Fruit fly (Drosophila melanogaster): ENCODE data around the gene CG7557.

The CG7557 gene

DNA sequence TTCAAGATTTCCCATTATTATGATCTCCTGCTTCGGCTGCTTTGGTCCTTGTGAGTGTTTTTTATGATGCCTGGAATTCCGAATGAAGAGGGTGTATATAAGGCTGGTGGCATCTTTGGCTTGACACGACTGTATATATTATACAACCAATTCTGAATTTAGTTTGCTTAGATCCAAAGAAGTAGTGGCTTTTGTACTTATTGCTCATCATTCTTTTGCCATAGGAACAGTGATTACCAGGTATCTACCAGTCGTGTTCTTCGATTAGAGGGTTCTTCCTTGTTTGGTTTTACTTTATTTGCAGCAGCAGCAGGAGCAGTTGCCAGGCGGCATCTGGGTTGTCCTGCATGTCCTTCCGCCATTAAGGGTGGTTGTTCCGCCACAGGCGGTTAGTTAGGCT, 41.4 kb upstream of the CG7557 start (continued):
- TF ChIP-seq Sox14 (GFP tag; optimal IDR thresholded peaks at IDR 0.05) = peak; percentile 32
- TF ChIP-seq svp (GFP tag) = peak; percentile 60
- peak; percentile 47 for TF ChIP-seq topi (GFP tag; optimal IDR thresholded peaks at IDR 0.05)
- TF ChIP-seq acj6 (GFP tag; optimal IDR thresholded peaks at IDR 0.05) = peak; percentile 2
- no peak for TF ChIP-seq Eip93F (GFP tag; optimal IDR thresholded peaks at IDR 0.05)
- TF ChIP-seq CG11294 (GFP tag; IDR thresholded peaks at IDR 0.05) = no peak
- TF ChIP-seq Sox102F (GFP tag; optimal IDR thresholded peaks at IDR 0.05) = peak; percentile 54
- TF ChIP-seq vri (GFP tag; optimal IDR thresholded peaks at IDR 0.05) = peak; percentile 36
- TF ChIP-seq CG15336 (GFP tag; IDR thresholded peaks at IDR 0.05) = no peak
- TF ChIP-seq CG6808 (GFP tag; optimal IDR thresholded peaks at IDR 0.05) = no peak
- peak; percentile 65 for TF ChIP-seq Met (GFP tag; optimal IDR thresholded peaks at IDR 0.05)
- peak; percentile 47 for TF ChIP-seq CG31627 (GFP tag; optimal IDR thresholded peaks at IDR 0.05)
- TF ChIP-seq CG3919 (GFP tag; optimal IDR thresholded peaks at IDR 0.05) = no peak
- TF ChIP-seq CG4318 (GFP tag; optimal IDR thresholded peaks at IDR 0.05) = no peak

DNA sequence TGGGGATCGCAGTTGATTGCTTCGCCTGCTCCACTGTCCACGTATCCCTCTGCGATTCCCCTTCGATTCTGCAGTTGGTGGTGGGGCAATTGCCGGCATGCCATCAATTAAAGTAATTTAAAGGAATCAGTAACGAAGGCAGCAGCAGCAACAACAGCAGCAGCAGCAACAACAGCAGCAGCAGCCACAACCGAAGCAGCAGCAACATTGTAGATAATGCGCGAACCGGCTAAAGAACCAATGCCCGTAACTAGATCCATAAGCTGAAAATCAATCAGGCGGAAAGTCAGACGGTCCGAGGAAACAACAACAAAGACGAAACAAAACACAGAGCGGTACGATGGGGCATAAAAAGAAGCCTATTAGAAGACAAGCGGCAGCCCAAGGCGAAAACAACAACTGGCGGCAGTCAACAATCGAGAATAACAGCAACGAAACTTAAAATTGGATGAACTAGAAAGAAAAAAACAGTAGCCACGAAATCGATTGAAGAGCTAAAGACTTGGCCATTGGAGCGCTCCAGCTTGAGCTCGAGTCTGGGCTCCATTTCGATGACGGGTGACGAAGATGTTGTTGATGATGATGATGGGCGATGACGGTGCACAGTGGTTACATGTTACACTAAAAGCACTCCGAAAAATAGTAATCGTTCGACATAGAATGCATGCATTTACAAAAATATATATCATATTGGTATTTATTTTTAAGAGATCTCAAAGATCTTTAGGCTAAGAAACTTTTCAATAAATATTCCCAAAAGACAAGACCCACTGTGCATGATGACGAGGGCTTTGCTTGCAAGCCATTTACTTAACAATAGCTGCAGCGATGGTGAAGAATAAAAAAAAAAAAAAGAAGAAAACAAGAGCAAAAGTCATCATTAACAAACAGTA, 39.4 kb upstream of the CG7557 start:
- TF ChIP-seq CG6163 (GFP tag; IDR thresholded peaks at IDR 0.05) (peak; percentile 97), ss (GFP tag; optimal IDR thresholded peaks at IDR 0.05) (peak; percentile 87 to 92), Eip75B (GFP tag; optimal IDR thresholded peaks at IDR 0.05) (peak; percentile 91), Sox14 (GFP tag; optimal IDR thresholded peaks at IDR 0.05) (peak; percentile 97), eg (GFP tag; IDR thresholded peaks at IDR 0.05) (peak; percentile 93), Hr38 (GFP tag; optimal IDR thresholded peaks at IDR 0.05) (no peak), CG3919 (GFP tag; optimal IDR thresholded peaks at IDR 0.05) (peak; percentile 94), fd85E (GFP tag; optimal IDR thresholded peaks at IDR 0.05) (peak; percentile 79), CG34406 (GFP tag; optimal IDR thresholded peaks at IDR 0.05) (peak; percentile 97), Eip78C (GFP tag) (peak; percentile 98), CG7368 (GFP tag; optimal IDR thresholded peaks at IDR 0.05) (peak; percentile 92), CG1621 (tag; optimal IDR thresholded peaks at IDR 0.05) (peak; percentile 96), CG11294 (GFP tag; IDR thresholded peaks at IDR 0.05) (peak; percentile 80), acj6 (GFP tag; optimal IDR thresholded peaks at IDR 0.05) (peak; percentile 96), dsx (GFP tag; optimal IDR thresholded peaks at IDR 0.05; ENCODE audit: poor library complexity, severe bottlenecking) (peak; percentile 100), svp (GFP tag) (peak; percentile 95), Sox15 (GFP tag; optimal IDR thresholded peaks at IDR 0.05) (peak; percentile 90), CG6808 (GFP tag; optimal IDR thresholded peaks at IDR 0.05) (peak; percentile 92), CG15336 (GFP tag; IDR thresholded peaks at IDR 0.05) (peak; percentile 93), dac (GFP tag; optimal IDR thresholded peaks at IDR 0.05) (peak; percentile 73), cyc (GFP tag; optimal IDR thresholded peaks at IDR 0.05) (peak; percentile 81), Blimp-1 (GFP tag; optimal IDR thresholded peaks at IDR 0.05) (peak; percentile 52), CG8119 (GFP tag; IDR thresholded peaks at IDR 0.05) (peak; percentile 93), CG9139 (GFP tag; optimal IDR thresholded peaks at IDR 0.05) (peak; percentile 89), CG32006 (GFP tag; optimal IDR thresholded peaks at IDR 0.05) (peak; percentile 90), Ets21C (GFP tag; optimal IDR thresholded peaks at IDR 0.05) (peak; percentile 91), achi (GFP tag; optimal IDR thresholded peaks at IDR 0.05) (peak; percentile 96), Met (GFP tag; optimal IDR thresholded peaks at IDR 0.05) (peak; percentile 96), lz (GFP tag; optimal IDR thresholded peaks at IDR 0.05) (peak; percentile 91), CG4318 (GFP tag; optimal IDR thresholded peaks at IDR 0.05) (peak; percentile 87), Hr39 (GFP tag; optimal IDR thresholded peaks at IDR 0.05) (peak; percentile 94), CG6854 (GFP tag; optimal IDR thresholded peaks at IDR 0.05) (peak; percentile 81), Lpt (GFP tag; optimal IDR thresholded peaks at IDR 0.05) (peak; percentile 82), fkh (GFP tag; optimal IDR thresholded peaks at IDR 0.05) (peak; percentile 52), salr (GFP tag; optimal IDR thresholded peaks at IDR 0.05) (peak; percentile 94 to 96), pdm3 (GFP tag; optimal IDR thresholded peaks at IDR 0.05) (peak; percentile 96), spab (GFP tag; optimal IDR thresholded peaks at IDR 0.05) (peak; percentile 95), Hr4 (GFP tag; optimal IDR thresholded peaks at IDR 0.05) (peak; percentile 91), Eip93F (GFP tag; optimal IDR thresholded peaks at IDR 0.05) (peak; percentile 85), net (GFP tag; optimal IDR thresholded peaks at IDR 0.05) (peak; percentile 96), CG16779 (tag; optimal IDR thresholded peaks at IDR 0.05) (peak; percentile 80), CG10669 (GFP tag; optimal IDR thresholded peaks at IDR 0.05) (peak; percentile 91)

Measured in whole organism, prepupa.